Fruit fly (Drosophila melanogaster) whole organism, embryonic: ENCODE results near the gene Bx.

ENCODE experiments used
- Ada2b ChIP-seq: fragments of 200-800 bp; sonication (Bioruptor generic); IDR thresholded peaks from 2 replicates; pipeline ENCODE4 v1.3.6; 2022; ENCODE audit warnings: missing biosample characterization, missing genetic modification characterization
- Adf1 ChIP-seq: fragments of 200-800 bp; sonication (Bioruptor generic); IDR thresholded peaks from 2 replicates; pipeline ENCODE4 v1.3.6; 2022; ENCODE audit warnings: missing biosample characterization, missing genetic modification characterization
- Awh ChIP-seq: fragments of 200-800 bp; sonication (Bioruptor generic); IDR thresholded peaks from 2 replicates; pipeline ENCODE4, ENCODE4 v1.3.6; 2022; ENCODE audit warnings: missing biosample characterization, missing genetic modification characterization
- CG10979 ChIP-seq: fragments of 200-800 bp; sonication (Bioruptor generic); optimal IDR thresholded peaks from 2 replicates; lab custom pipeline; 2018; ENCODE audit warnings: missing biosample characterization, mild to moderate bottlenecking, missing genetic modification characterization, moderate library complexity
- CG11085 ChIP-seq: fragments of 200-800 bp; sonication (Bioruptor generic); IDR thresholded peaks from 2 replicates; pipeline ENCODE4 v1.3.6; 2022; ENCODE audit warnings: missing biosample characterization, missing genetic modification characterization
- CG11093 ChIP-seq: fragments of 200-800 bp; sonication (Bioruptor generic); IDR thresholded peaks from 3 replicates; pipeline ENCODE4 v1.3.6; 2022; ENCODE audit warnings: missing biosample characterization, missing genetic modification characterization
- CG11247 ChIP-seq: fragments of 200-800 bp; sonication (Bioruptor generic); IDR thresholded peaks from 2 replicates; pipeline ENCODE4 v1.3.6; 2022; ENCODE audit warnings: missing biosample characterization, missing genetic modification characterization
- CG11398 ChIP-seq: fragments of 200-800 bp; sonication (Bioruptor generic); optimal IDR thresholded peaks from 2 replicates; lab custom pipeline; 2016; ENCODE audit warnings: missing biosample characterization, missing genetic modification characterization
- CG11723 ChIP-seq: fragments of 200-800 bp; sonication (Bioruptor generic); optimal IDR thresholded peaks from 2 replicates; lab custom pipeline; 2017; ENCODE audit warnings: missing biosample characterization, mild to moderate bottlenecking, missing genetic modification characterization
- CG12155 ChIP-seq: fragments of 200-800 bp; sonication (Bioruptor generic); optimal IDR thresholded peaks from 3 replicates; lab custom pipeline; 2016; ENCODE audit warnings: missing biosample characterization, missing genetic modification characterization
- CG13624 ChIP-seq: fragments of 200-800 bp; sonication (Bioruptor generic); optimal IDR thresholded peaks from 2 replicates; lab custom pipeline; 2016; ENCODE audit warnings: missing biosample characterization, missing genetic modification characterization
- CG14441 ChIP-seq: fragments of 200-800 bp; sonication (Bioruptor generic); IDR thresholded peaks from 2 replicates; pipeline ENCODE4 v1.3.6; 2022; ENCODE audit warnings: missing biosample characterization, missing genetic modification characterization
- CG17568 ChIP-seq: fragments of 200-800 bp; sonication (Bioruptor generic); optimal IDR thresholded peaks from 2 replicates; lab custom pipeline; 2018; ENCODE audit warnings: missing biosample characterization, mild to moderate bottlenecking, missing genetic modification characterization, moderate library complexity
- CG17829 ChIP-seq: fragments of 200-800 bp; optimal IDR thresholded peaks from 2 replicates; lab custom pipeline; 2019; ENCODE audit warnings: missing biosample characterization, mild to moderate bottlenecking, missing genetic modification characterization, moderate library complexity
- CG18476 ChIP-seq: fragments of 200-800 bp; sonication (Bioruptor generic); optimal IDR thresholded peaks from 2 replicates; lab custom pipeline; 2016; ENCODE audit warnings: missing biosample characterization, mild to moderate bottlenecking, missing genetic modification characterization
- CG18764 ChIP-seq: fragments of 200-800 bp; sonication (Bioruptor generic); optimal IDR thresholded peaks from 3 replicates; lab custom pipeline; 2016; ENCODE audit warnings: missing biosample characterization, missing genetic modification characterization
- CG2202 ChIP-seq: fragments of 200-800 bp; sonication (Bioruptor generic); optimal IDR thresholded peaks from 2 replicates; lab custom pipeline; 2018; ENCODE audit warnings: missing biosample characterization, mild to moderate bottlenecking, missing genetic modification characterization
- CG30403 ChIP-seq: fragments of 200-800 bp; sonication (Bioruptor generic); optimal IDR thresholded peaks from 3 replicates; lab custom pipeline; 2016; ENCODE audit warnings: missing biosample characterization, missing genetic modification characterization
- CG31388 ChIP-seq: fragments of 200-800 bp; sonication (Bioruptor generic); optimal IDR thresholded peaks from 2 replicates; lab custom pipeline; 2016; ENCODE audit warnings: missing biosample characterization, missing genetic modification characterization
- CG34376 ChIP-seq: fragments of 200-800 bp; sonication (Bioruptor generic); optimal IDR thresholded peaks from 2 replicates; lab custom pipeline; 2018; ENCODE audit warnings: missing biosample characterization, mild to moderate bottlenecking, missing genetic modification characterization
- CG34422 ChIP-seq: fragments of 200-800 bp; sonication (Bioruptor generic); IDR thresholded peaks from 3 replicates; pipeline ENCODE4 v1.3.6; 2022; ENCODE audit warnings: missing biosample characterization, missing genetic modification characterization
- CG4854 ChIP-seq: fragments of 200-800 bp; sonication (Bioruptor generic); optimal IDR thresholded peaks from 2 replicates; lab custom pipeline; 2016; ENCODE audit warnings: missing biosample characterization, missing genetic modification characterization, inconsistent platforms
- CG6175 ChIP-seq: fragments of 200-800 bp; sonication (Bioruptor generic); IDR thresholded peaks from 3 replicates; pipeline ENCODE4 v1.3.6; 2022; ENCODE audit warnings: missing biosample characterization, missing genetic modification characterization
- CG7372 ChIP-seq: fragments of 200-800 bp; sonication (Bioruptor generic); IDR thresholded peaks from 2 replicates; pipeline ENCODE4 v1.3.6; 2022; ENCODE audit warnings: missing biosample characterization, missing genetic modification characterization
- CG7556 ChIP-seq: fragments of 200-800 bp; sonication (Bioruptor generic); optimal IDR thresholded peaks from 2 replicates; lab custom pipeline; 2017; ENCODE audit warnings: missing biosample characterization, mild to moderate bottlenecking, missing genetic modification characterization
- CG7987 ChIP-seq: fragments of 200-800 bp; sonication (Bioruptor generic); optimal IDR thresholded peaks from 2 replicates; lab custom pipeline; 2018; ENCODE audit warnings: missing biosample characterization, mild to moderate bottlenecking, missing genetic modification characterization, moderate library complexity
- Fer3 ChIP-seq: fragments of 200-800 bp; sonication (Bioruptor generic); optimal IDR thresholded peaks from 2 replicates; lab custom pipeline; 2018; ENCODE audit warnings: missing biosample characterization, mild to moderate bottlenecking, missing genetic modification characterization, moderate library complexity
- Hsf ChIP-seq: fragments of 200-800 bp; sonication (Bioruptor generic); optimal IDR thresholded peaks from 3 replicates; lab custom pipeline; 2016; ENCODE audit warnings: missing biosample characterization, missing genetic modification characterization
- NC2α ChIP-seq: fragments of 200-800 bp; sonication (Bioruptor generic); optimal IDR thresholded peaks from 2 replicates; lab custom pipeline; 2016; ENCODE audit warnings: missing biosample characterization, missing genetic modification characterization
- NK7.1 ChIP-seq: fragments of 200-800 bp; sonication (Bioruptor generic); optimal IDR thresholded peaks from 3 replicates; lab custom pipeline; 2016; ENCODE audit warnings: missing biosample characterization, missing genetic modification characterization
- Optix ChIP-seq: fragments of 200-800 bp; sonication (Bioruptor generic); IDR thresholded peaks from 3 replicates; pipeline ENCODE4 v1.3.6; 2022; ENCODE audit warnings: missing biosample characterization, missing genetic modification characterization
- Side ChIP-seq: fragments of 200-800 bp; sonication (Bioruptor generic); optimal IDR thresholded peaks from 2 replicates; lab custom pipeline; 2016; ENCODE audit warnings: missing biosample characterization, missing genetic modification characterization
- corto ChIP-seq: fragments of 200-800 bp; sonication (Bioruptor generic); optimal IDR thresholded peaks from 2 replicates; lab custom pipeline; 2016; ENCODE audit warnings: missing biosample characterization, mild to moderate bottlenecking, missing genetic modification characterization, moderate library complexity
- crp ChIP-seq, 2 experiments: fragments of 200-800 bp; sonication (Bioruptor generic); optimal IDR thresholded peaks; 2 replicates in 1 of 2; 3 replicates in 1 of 2; lab custom pipeline; 2017; ENCODE audit warnings: missing biosample characterization in 2 of 2, missing genetic modification characterization in 2 of 2, mild to moderate bottlenecking in 1 of 2, moderate library complexity in 1 of 2
- ems ChIP-seq: fragments of 200-800 bp; sonication (Bioruptor generic); optimal IDR thresholded peaks from 3 replicates; lab custom pipeline; 2016; ENCODE audit warnings: missing biosample characterization, missing genetic modification characterization
- en ChIP-seq: fragments of 200-800 bp; sonication (Bioruptor generic); optimal IDR thresholded peaks from 2 replicates; lab custom pipeline; 2016; ENCODE audit warnings: missing biosample characterization, missing genetic modification characterization
- eve ChIP-seq, 2 experiments: fragments of >200 bp; optimal IDR thresholded peaks; 2 replicates each; lab custom pipeline; 2017; ENCODE audit warnings: missing biosample characterization in 2 of 2, missing genetic modification characterization in 2 of 2
- grau ChIP-seq: fragments of 200-800 bp; optimal IDR thresholded peaks from 3 replicates; lab custom pipeline; 2019; ENCODE audit warnings: missing biosample characterization, mild to moderate bottlenecking, missing genetic modification characterization, moderate library complexity
- hth ChIP-seq: fragments of >200 bp; optimal IDR thresholded peaks from 2 replicates; lab custom pipeline; 2017; ENCODE audit warnings: inconsistent platforms
- ind ChIP-seq: fragments of 200-800 bp; sonication (Bioruptor generic); optimal IDR thresholded peaks from 3 replicates; lab custom pipeline; 2016; ENCODE audit warnings: missing biosample characterization, missing genetic modification characterization
- onecut ChIP-seq: fragments of 200-800 bp; sonication (Bioruptor generic); IDR thresholded peaks from 2 replicates; pipeline ENCODE4 v1.3.6; 2022; ENCODE audit warnings: missing biosample characterization, missing genetic modification characterization
- p53 ChIP-seq: fragments of 200-800 bp; sonication (Bioruptor generic); optimal IDR thresholded peaks from 2 replicates; lab custom pipeline; 2016; ENCODE audit warnings: missing biosample characterization, missing genetic modification characterization
- pfk ChIP-seq: fragments of 200-800 bp; sonication (Bioruptor generic); optimal IDR thresholded peaks from 2 replicates; lab custom pipeline; 2018; ENCODE audit warnings: missing biosample characterization, mild to moderate bottlenecking, missing genetic modification characterization, moderate library complexity
- pho ChIP-seq: fragments of 200-800 bp; sonication (Bioruptor generic); optimal IDR thresholded peaks from 2 replicates; lab custom pipeline; 2016; ENCODE audit warnings: missing biosample characterization, missing genetic modification characterization
- run ChIP-seq: fragments of 200-800 bp; sonication (Bioruptor generic); optimal IDR thresholded peaks from 3 replicates; lab custom pipeline; 2018; ENCODE audit warnings: missing biosample characterization, mild to moderate bottlenecking, missing genetic modification characterization
- scrt ChIP-seq: fragments of 200-800 bp; sonication (Bioruptor generic); optimal IDR thresholded peaks from 2 replicates; lab custom pipeline; 2018; ENCODE audit warnings: missing biosample characterization, mild to moderate bottlenecking, missing genetic modification characterization, moderate library complexity
- sug ChIP-seq: fragments of 200-800 bp; optimal IDR thresholded peaks from 2 replicates; lab custom pipeline; 2019; ENCODE audit warnings: missing biosample characterization, mild to moderate bottlenecking, missing genetic modification characterization, moderate library complexity
- unpg ChIP-seq: fragments of 200-800 bp; sonication (Bioruptor generic); optimal IDR thresholded peaks from 3 replicates; lab custom pipeline; 2018; ENCODE audit warnings: missing biosample characterization, mild to moderate bottlenecking, missing genetic modification characterization, moderate library complexity
- zen ChIP-seq: fragments of 200-800 bp; sonication (Bioruptor generic); optimal IDR thresholded peaks from 3 replicates; lab custom pipeline; 2018; ENCODE audit warnings: missing biosample characterization, mild to moderate bottlenecking, missing genetic modification characterization, moderate library complexity

Bx gene

DNA sequence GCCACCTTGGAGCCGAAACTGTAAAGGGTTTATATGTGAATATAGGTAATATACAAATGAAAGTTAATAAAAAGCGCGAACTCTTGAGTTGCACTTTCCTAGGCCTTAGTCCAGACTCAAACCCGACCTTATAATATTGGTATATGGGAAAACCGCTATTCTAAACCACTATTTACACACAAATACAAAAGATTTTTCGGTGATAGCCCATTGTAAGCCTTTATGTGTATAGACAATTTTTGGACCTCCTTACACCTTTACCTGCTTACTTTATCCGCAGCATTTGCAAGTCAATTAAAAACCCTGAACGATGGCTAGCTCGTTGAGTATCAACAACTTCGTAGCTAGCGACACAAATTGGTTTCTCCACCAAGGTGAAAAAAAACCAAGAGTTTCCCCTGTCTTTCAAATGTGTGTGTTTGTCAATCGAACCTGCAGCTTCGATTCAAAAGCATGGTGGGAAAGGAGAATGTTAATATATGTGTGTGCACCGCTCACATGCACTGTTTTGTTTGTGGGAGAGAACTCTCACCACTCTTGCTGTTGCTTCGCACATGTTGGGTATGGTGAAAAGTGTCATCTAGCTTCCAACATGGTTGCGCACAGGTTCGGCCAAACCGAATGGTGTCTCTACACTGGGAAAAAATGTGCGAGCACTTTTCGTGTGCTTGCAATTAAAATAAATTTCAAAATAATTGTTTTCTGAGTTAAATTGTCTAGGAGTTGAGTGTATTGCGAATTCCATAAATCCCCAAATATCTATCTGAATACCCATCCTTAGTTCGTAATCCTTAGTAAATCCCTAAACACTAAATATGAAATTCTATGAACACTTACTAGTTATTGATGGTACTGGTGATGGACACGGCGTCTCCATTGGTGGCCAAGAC is 8.3 kb upstream of the Bx start (continued):
- peak; percentile 85 for TF ChIP-seq Hsf (GFP tag; lab: Kevin White, UChicago)
- TF ChIP-seq sug (tag; lab: Kevin White, UChicago): no peak
- peak; percentile 77 for TF ChIP-seq CG7556 (GFP tag; lab: Kevin White, UChicago)
- peak; percentile 90 for TF ChIP-seq Awh (GFP tag; lab: Robert Waterston, UW)
- TF ChIP-seq CG4854 (GFP tag; lab: Kevin White, UChicago): peak; percentile 68
- TF ChIP-seq CG11398: peak; percentile 48
- no peak for TF ChIP-seq eve (GFP tag; optimal IDR thresholded peaks at IDR 0.05; lab: Kevin White, UChicago)
- peak; percentile 61 for TF ChIP-seq scrt (GFP tag; lab: Kevin White, UChicago)
- TF ChIP-seq Fer3 (tag; lab: Kevin White, UChicago): peak; percentile 67
- peak; percentile 84 for TF ChIP-seq ind (GFP tag; lab: Kevin White, UChicago)
- TF ChIP-seq CG11093: peak; percentile 32; the same call in 1 of the 3 replicates
- TF ChIP-seq CG34376: no peak
- no peak for TF ChIP-seq CG31388
- peak; percentile 80 for TF ChIP-seq CG18764 (GFP tag; lab: Kevin White, UChicago)
- peak; percentile 70 for TF ChIP-seq CG11247 (GFP tag; lab: Robert Waterston, UW)
- TF ChIP-seq Side (GFP tag; lab: Kevin White, UChicago): peak; percentile 75
- peak; percentile 34; the same call in 1 of the 2 replicates for TF ChIP-seq Adf1 (GFP tag; lab: Robert Waterston, UW)
- peak; percentile 31 for TF ChIP-seq CG17568 (GFP tag; lab: Kevin White, UChicago)
- TF ChIP-seq CG12155: peak; percentile 76
- peak; percentile 75 for TF ChIP-seq NK7.1 (GFP tag; lab: Kevin White, UChicago)
- peak; percentile 74 for TF ChIP-seq CG18476 (GFP tag; lab: Kevin White, UChicago)
- peak; percentile 84 for TF ChIP-seq CG14441 (GFP tag; lab: Robert Waterston, UW)
- peak; percentile 52 for TF ChIP-seq CG2202 (tag; lab: Kevin White, UChicago)
- TF ChIP-seq Optix (GFP tag; lab: Robert Waterston, UW): peak; percentile 71; the same call in 2 of the 3 replicates
- TF ChIP-seq Ada2b: peak; percentile 87
- TF ChIP-seq CG10979: peak; percentile 79
- peak; percentile 34 for TF ChIP-seq corto
- peak in 1 of 2 experiments; percentile 21 for TF ChIP-seq crp (GFP tag; optimal IDR thresholded peaks at IDR 0.05; lab: Kevin White, UChicago)
- peak; percentile 84 for TF ChIP-seq CG30403 (GFP tag; lab: Kevin White, UChicago)
- peak; percentile 48 for TF ChIP-seq CG7987 (GFP tag; lab: Kevin White, UChicago)
- TF ChIP-seq CG11085 (GFP tag; lab: Robert Waterston, UW): peak; percentile 45; the same call in 1 of the 2 replicates
- peak; percentile 82 for TF ChIP-seq unpg
- TF ChIP-seq hth: no peak
- TF ChIP-seq CG7372 (GFP tag; lab: Robert Waterston, UW): peak; percentile 43; the same call in 1 of the 2 replicates
- peak; percentile 34 for TF ChIP-seq NC2α (GFP tag; lab: Kevin White, UChicago)
- peak; percentile 70 for TF ChIP-seq en
- peak; percentile 86 for TF ChIP-seq CG34422
- TF ChIP-seq CG17829 (tag; lab: Kevin White, UChicago): peak; percentile 73
- TF ChIP-seq grau: peak; percentile 63
- TF ChIP-seq zen: peak; percentile 54
- TF ChIP-seq p53 (GFP tag; lab: Kevin White, UChicago): peak; percentile 43
- TF ChIP-seq CG11723 (GFP tag; lab: Kevin White, UChicago): peak; percentile 52
- peak; percentile 76 for TF ChIP-seq ems (GFP tag; lab: Kevin White, UChicago)
- peak; percentile 64 for TF ChIP-seq CG13624 (GFP tag; lab: Kevin White, UChicago)
- TF ChIP-seq pho (GFP tag; lab: Kevin White, UChicago): peak; percentile 47
- no peak for TF ChIP-seq run (tag; lab: Kevin White, UChicago)
- TF ChIP-seq onecut: peak; percentile 79
- peak; percentile 55; the same call in 2 of the 3 replicates for TF ChIP-seq CG6175
- TF ChIP-seq pfk (GFP tag; lab: Kevin White, UChicago): no peak
